Fruit fly (Drosophila melanogaster) whole organism, prepupa: ENCODE data around the gene Ubx.

Experiments used
- CG16779 ChIP-seq: fragments of 200-800 bp; sonication (Bioruptor generic); optimal IDR thresholded peaks from 3 replicates; lab custom pipeline; 2017; ENCODE audit warnings: missing biosample characterization, mild to moderate bottlenecking, missing genetic modification characterization
- CG34406 ChIP-seq: fragments of 200-800 bp; sonication (Bioruptor generic); optimal IDR thresholded peaks from 3 replicates; lab custom pipeline; 2016; ENCODE audit warnings: missing biosample characterization, missing genetic modification characterization
- CG6276 ChIP-seq: fragments of 200-800 bp; sonication (Bioruptor generic); optimal IDR thresholded peaks from 2 replicates; lab custom pipeline; 2017; ENCODE audit warnings: missing biosample characterization, mild to moderate bottlenecking, missing genetic modification characterization
- Sox14 ChIP-seq: fragments of 200-800 bp; sonication (Bioruptor generic); optimal IDR thresholded peaks from 3 replicates; lab custom pipeline; 2016; ENCODE audit warnings: missing biosample characterization, missing genetic modification characterization
- cyc ChIP-seq: fragments of 200-800 bp; sonication (Bioruptor generic); optimal IDR thresholded peaks from 3 replicates; lab custom pipeline; 2016; ENCODE audit warnings: missing biosample characterization, missing genetic modification characterization
- spab ChIP-seq: fragments of 200-800 bp; sonication (Bioruptor generic); optimal IDR thresholded peaks from 2 replicates; lab custom pipeline; 2017; ENCODE audit warnings: missing biosample characterization, mild to moderate bottlenecking, missing genetic modification characterization, missing genetic modification reagents

DNA sequence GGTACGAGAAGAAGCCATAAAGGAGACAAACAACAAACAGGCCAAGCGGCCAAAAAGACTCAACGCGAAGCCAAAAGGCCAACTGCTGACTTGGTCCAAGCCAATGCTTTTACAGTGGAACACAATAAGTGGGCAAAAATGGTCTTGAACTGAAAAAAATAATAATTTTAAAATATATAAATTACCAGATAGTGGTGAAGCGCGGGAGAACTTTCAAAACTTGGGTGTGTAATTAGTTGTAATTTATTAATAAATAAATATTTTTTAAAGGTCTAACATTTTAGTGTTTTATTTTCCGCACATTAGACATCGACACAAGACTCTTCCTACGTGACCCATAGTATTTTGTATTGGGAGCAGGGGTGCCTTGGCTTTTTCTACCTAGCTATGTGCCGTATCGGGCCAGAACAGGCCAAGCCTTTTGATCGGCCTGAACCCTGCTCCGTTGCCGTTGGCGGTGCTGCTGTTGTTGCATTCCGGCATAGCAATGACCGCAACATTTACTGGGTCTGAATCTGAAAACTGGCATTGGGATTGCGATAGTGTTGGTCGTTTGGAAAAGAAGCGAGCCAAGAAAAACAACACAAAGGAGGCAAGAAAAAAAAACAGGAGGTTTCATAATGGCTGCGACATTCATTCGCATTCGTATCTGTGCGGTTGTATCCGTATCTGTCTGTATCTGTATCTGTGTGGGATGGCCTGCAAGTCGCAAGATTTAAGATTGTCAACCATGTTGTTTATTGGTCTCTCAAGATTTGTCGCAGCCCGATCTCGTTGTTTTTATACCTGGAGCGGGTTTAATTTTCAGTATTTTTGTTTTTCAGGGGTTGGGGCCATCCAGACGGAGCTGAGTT lies 37.6 kb upstream of the Ubx start:
- TF ChIP-seq cyc: no peak
- no peak for TF ChIP-seq Sox14 (GFP tag; lab: Kevin White, UChicago)
- TF ChIP-seq spab (GFP tag; lab: Kevin White, UChicago): no peak
- TF ChIP-seq CG6276: no peak
- TF ChIP-seq CG16779 (tag; lab: Kevin White, UChicago): no peak
- TF ChIP-seq CG34406 (GFP tag; lab: Kevin White, UChicago): no peak
